Fruit fly (Drosophila melanogaster): ENCODE results near the gene Yp3.

DNA sequence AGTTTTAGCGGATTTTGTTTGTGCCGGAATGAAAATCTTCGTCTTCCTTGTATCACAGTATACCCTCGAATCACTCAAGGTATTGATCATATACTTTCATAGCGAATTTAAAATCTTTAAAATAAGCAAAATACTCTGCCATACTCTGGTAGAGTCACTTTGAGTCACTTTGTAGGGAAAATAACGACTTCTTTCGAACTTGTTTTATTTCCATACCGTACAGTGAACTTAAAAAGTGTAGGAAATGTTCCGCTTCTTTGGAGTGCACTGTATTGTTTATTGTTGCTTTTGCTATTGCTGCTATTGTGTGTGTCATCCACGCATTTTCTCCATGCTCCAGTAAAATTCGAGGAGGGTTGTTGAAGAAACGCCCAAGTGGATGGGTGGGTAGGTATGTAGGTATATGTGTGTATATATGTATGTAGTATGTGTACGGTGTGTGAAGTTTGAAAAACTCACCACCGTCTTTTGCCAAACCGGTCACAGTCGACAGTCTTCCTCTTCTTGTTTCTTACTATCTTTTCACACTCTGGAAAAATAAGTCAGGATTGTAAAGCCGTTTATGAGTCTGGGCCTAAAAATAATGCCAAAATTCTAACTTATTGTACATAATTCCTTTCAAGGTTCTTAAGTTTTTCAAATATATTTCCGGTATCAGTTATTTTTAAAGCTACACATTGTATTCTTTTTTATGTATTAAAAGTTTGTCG lies 29.8 kb downstream of the Yp3 start:
- no peak for TF ChIP-seq psq (optimal IDR thresholded peaks at IDR 0.05)
- TF ChIP-seq Dll (optimal IDR thresholded peaks at IDR 0.05) = no peak
- TF ChIP-seq usp (GFP tag; optimal IDR thresholded peaks at IDR 0.05) = no peak
- TF ChIP-seq pan (optimal IDR thresholded peaks at IDR 0.05) = no peak
- TF ChIP-seq CG8478 (optimal IDR thresholded peaks at IDR 0.05) = no peak

Measured in whole organism.